Worm (Caenorhabditis elegans): ENCODE data around the gene srsx-3.
A peak's percentile ranks its signal among the peaks of the same experiment; 100 is the strongest.

srsx-3 gene

DNA sequence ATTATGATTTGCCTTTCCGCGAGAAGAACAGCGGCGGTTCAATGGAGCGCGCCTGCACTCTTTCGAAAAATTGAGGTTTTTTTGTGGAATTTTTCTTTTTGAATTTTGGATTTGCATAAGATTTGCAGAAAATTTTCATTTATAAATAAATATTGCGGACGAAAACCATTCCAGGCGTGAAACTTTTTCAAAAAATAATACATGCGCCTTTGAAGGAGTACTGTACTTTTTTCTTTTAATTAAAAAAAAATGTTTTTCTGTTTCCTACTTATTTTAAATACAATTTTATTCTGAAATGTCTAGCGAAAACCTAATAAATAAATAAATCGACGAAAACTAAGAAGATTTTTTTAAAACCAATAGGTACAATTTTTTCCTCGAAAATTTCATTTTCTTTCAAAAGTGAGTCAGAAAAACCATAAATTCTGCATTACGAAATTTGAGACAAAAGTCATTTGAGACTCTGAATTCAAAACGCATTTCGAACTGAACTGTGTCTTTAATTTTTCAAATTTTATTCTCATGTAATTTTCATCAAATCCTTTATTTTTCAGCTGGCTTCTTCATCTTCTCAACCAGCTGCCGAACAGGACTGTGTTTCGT is 44.0 kb upstream of the srsx-3 start, which contains the start of gene F26D11.1:
Gene F26D11.1 (plus strand): TSS at position 553 of the 603 bp plus-strand sequence.
- TF ChIP-seq zag-1 (tag; optimal IDR thresholded peaks at IDR 0.05) (no peak), dpl-1 (GFP tag; optimal IDR thresholded peaks at IDR 0.05) (peak in 1 of 3 experiments; percentile 3), elt-3 (tag; optimal IDR thresholded peaks at IDR 0.05) (peak in 1 of 6 experiments; percentile 16), lin-35 (GFP tag; optimal IDR thresholded peaks at IDR 0.05) (peak in 1 of 2 experiments; percentile 8)

ce11 chrV:7980370-7980987 is 43.4 kb upstream of the srsx-3 start:
- TF ChIP-seq lsy-2 (tag; optimal IDR thresholded peaks at IDR 0.05) (peak; percentile 18 to 42), nhr-47 (tag; optimal IDR thresholded peaks at IDR 0.05) (peak; percentile 4), dpl-1 (GFP tag; optimal IDR thresholded peaks at IDR 0.05) (peak in 1 of 3 experiments; percentile 1), hpl-2 (GFP tag; optimal IDR thresholded peaks at IDR 0.05) (no peak), skn-1 (tag; optimal IDR thresholded peaks at IDR 0.05) (peak; percentile 18), lin-14 (GFP tag; optimal IDR thresholded peaks at IDR 0.05) (peak; percentile 89), mep-1 (tag; optimal IDR thresholded peaks at IDR 0.05) (peak; percentile 32), fkh-8 (tag; optimal IDR thresholded peaks at IDR 0.05) (peak; percentile 10), unc-86 (tag; optimal IDR thresholded peaks at IDR 0.05) (no peak), efl-1 (optimal IDR thresholded peaks at IDR 0.05) (no peak), efl-1 (GFP tag; optimal IDR thresholded peaks at IDR 0.05 in 1 of 2) (peak in 1 of 2 experiments; percentile 48), nhr-71 (tag; optimal IDR thresholded peaks at IDR 0.05) (peak; percentile 24), hlh-17 (GFP tag; optimal IDR thresholded peaks at IDR 0.05; ENCODE audit: borderline replicate concordance) (no peak), egl-27 (tag; optimal IDR thresholded peaks at IDR 0.05) (peak in 1 of 2 experiments; percentile 2), Y116A8C.19 (tag; optimal IDR thresholded peaks at IDR 0.05; ENCODE audit: borderline replicate concordance) (no peak), mdl-1 (tag; optimal IDR thresholded peaks at IDR 0.05) (no peak), nhr-11 (tag; optimal IDR thresholded peaks at IDR 0.05) (no peak), ceh-82 (tag; optimal IDR thresholded peaks at IDR 0.05) (peak in 1 of 3 experiments; percentile 7), tbx-2 (tag; optimal IDR thresholded peaks at IDR 0.05) (no peak), sox-4 (tag; optimal IDR thresholded peaks at IDR 0.05) (no peak), F16B12.6 (tag; optimal IDR thresholded peaks at IDR 0.05) (no peak), dsc-1 (tag; optimal IDR thresholded peaks at IDR 0.05) (peak; percentile 26), rnt-1 (tag; optimal IDR thresholded peaks at IDR 0.05) (peak; percentile 8), fkh-10 (GFP tag; optimal IDR thresholded peaks at IDR 0.05) (peak; percentile 65), blmp-1 (tag; optimal IDR thresholded peaks at IDR 0.05) (peak; percentile 46)

DNA sequence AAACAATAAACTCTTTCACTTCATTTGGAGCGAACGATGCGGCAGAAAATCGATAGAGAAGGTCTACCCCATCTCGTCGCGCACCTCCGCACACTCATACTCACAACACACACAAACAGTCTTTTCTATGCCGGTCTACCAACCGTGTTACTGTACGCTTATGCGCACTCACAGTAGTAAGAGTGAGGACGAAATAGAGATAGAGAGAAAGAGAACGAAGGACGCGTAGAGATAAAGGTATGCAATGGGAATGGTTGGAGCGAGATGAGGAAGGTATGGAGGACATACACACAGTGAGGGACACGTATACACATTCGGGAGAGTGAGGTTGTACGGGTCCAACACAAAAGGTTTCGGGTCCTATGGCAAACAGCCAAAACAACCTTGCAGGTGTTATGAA is 41.7 kb upstream of the srsx-3 start:
- no peak for TF ChIP-seq hlh-4 (tag; optimal IDR thresholded peaks at IDR 0.05)
- no peak for TF ChIP-seq zag-1 (tag; optimal IDR thresholded peaks at IDR 0.05)
- no peak for TF ChIP-seq sox-4 (tag; optimal IDR thresholded peaks at IDR 0.05)
- TF ChIP-seq lsy-2 (tag; optimal IDR thresholded peaks at IDR 0.05), result peak in 1 of 2 experiments; percentile 82
- TF ChIP-seq ets-5 (GFP tag; IDR thresholded peaks at IDR 0.05), result no peak
- TF ChIP-seq nhr-11 (tag; optimal IDR thresholded peaks at IDR 0.05), result no peak
- TF ChIP-seq ces-1 (GFP tag; optimal IDR thresholded peaks at IDR 0.05), result no peak
- peak in 2 of 3 experiments; percentile 12 to 31 for TF ChIP-seq dpl-1 (GFP tag; optimal IDR thresholded peaks at IDR 0.05)
- no peak for TF ChIP-seq mab-9 (GFP tag; IDR thresholded peaks at IDR 0.05)
- no peak for TF ChIP-seq aly-2 (tag; optimal IDR thresholded peaks at IDR 0.05)
- peak; percentile 24 for TF ChIP-seq mep-1 (tag; optimal IDR thresholded peaks at IDR 0.05)
- no peak for TF ChIP-seq unc-86 (tag; optimal IDR thresholded peaks at IDR 0.05)
- TF ChIP-seq ceh-63 (GFP tag; optimal IDR thresholded peaks at IDR 0.05), result no peak
- TF ChIP-seq lin-14 (GFP tag; optimal IDR thresholded peaks at IDR 0.05), result peak; percentile 71
- TF ChIP-seq tlp-1 (tag; optimal IDR thresholded peaks at IDR 0.05), result no peak
- peak; percentile 13 to 20 for TF ChIP-seq efl-1 (optimal IDR thresholded peaks at IDR 0.05)
- peak in 1 of 2 experiments; percentile 93 for TF ChIP-seq efl-1 (GFP tag; optimal IDR thresholded peaks at IDR 0.05 in 1 of 2)
- peak in 1 of 2 experiments; percentile 65 for TF ChIP-seq lin-35 (GFP tag; optimal IDR thresholded peaks at IDR 0.05)
- TF ChIP-seq blmp-1 (tag; optimal IDR thresholded peaks at IDR 0.05), result peak; percentile 77
- peak; percentile 56 for TF ChIP-seq snu-23 (GFP tag; optimal IDR thresholded peaks at IDR 0.05)
- no peak for TF ChIP-seq nhr-47 (tag; optimal IDR thresholded peaks at IDR 0.05)
- TF ChIP-seq Y116A8C.19 (tag; optimal IDR thresholded peaks at IDR 0.05; ENCODE audit: borderline replicate concordance), result no peak
- no peak for TF ChIP-seq unc-130 (tag; optimal IDR thresholded peaks at IDR 0.05)
- no peak for TF ChIP-seq nhr-90 (tag; optimal IDR thresholded peaks at IDR 0.05; ENCODE audit: poor library complexity)
- peak; percentile 79 for TF ChIP-seq nhr-85 (tag)
- peak; percentile 46 for TF ChIP-seq C16A3.4 (tag; optimal IDR thresholded peaks at IDR 0.05)
- no peak for TF ChIP-seq pag-3 (tag; optimal IDR thresholded peaks at IDR 0.05; ENCODE audit: borderline replicate concordance, insufficient read depth)
- no peak for TF ChIP-seq pax-3 (tag; optimal IDR thresholded peaks at IDR 0.05)
- peak in 1 of 2 experiments; percentile 27 for TF ChIP-seq mdl-1 (tag; optimal IDR thresholded peaks at IDR 0.05)
- TF ChIP-seq nhr-71 (tag; optimal IDR thresholded peaks at IDR 0.05), result peak; percentile 7
- no peak for TF ChIP-seq fkh-10 (GFP tag; optimal IDR thresholded peaks at IDR 0.05)
- peak; percentile 56 for TF ChIP-seq nhr-20 (tag; optimal IDR thresholded peaks at IDR 0.05)
- no peak for TF ChIP-seq ceh-90 (tag; optimal IDR thresholded peaks at IDR 0.05)
